Fruit fly (Drosophila melanogaster) whole organism, wandering third instar larva: ENCODE results near the gene CG43931.

Experiments used
- Dfd ChIP-seq: fragments of >200 bp; optimal IDR thresholded peaks from 2 replicates; lab custom pipeline; 2017; ENCODE audit warnings: missing biosample characterization, missing genetic modification characterization
- Dif ChIP-seq: fragments of 200-275, 200-300 bp; sonication (Bioruptor generic); optimal IDR thresholded peaks from 2 replicates; lab custom pipeline; 2018; ENCODE audit warnings: missing biosample characterization, missing genetic modification characterization; ENCODE audit not compliant: partially characterized antibody
- HLH106 ChIP-seq: fragments of 200-800 bp; optimal IDR thresholded peaks from 3 replicates; lab custom pipeline; 2019; ENCODE audit warnings: missing biosample characterization, mild to moderate bottlenecking, missing genetic modification characterization, moderate library complexity
- Hnf4 ChIP-seq: fragments of 200-800 bp; sonication (Bioruptor generic); optimal IDR thresholded peaks from 2 replicates; lab custom pipeline; 2016; ENCODE audit warnings: missing biosample characterization, mild to moderate bottlenecking, missing genetic modification characterization
- Hr83 ChIP-seq: fragments of 200-300 bp; sonication (Bioruptor generic); optimal IDR thresholded peaks from 2 replicates; lab custom pipeline; 2016; ENCODE audit warnings: missing biosample characterization, mild to moderate bottlenecking, missing genetic modification characterization, moderate library complexity; ENCODE audit not compliant: poor library complexity, severe bottlenecking
- br ChIP-seq: fragments of 200-800 bp; sonication (Bioruptor generic); optimal IDR thresholded peaks from 2 replicates; lab custom pipeline; 2016; ENCODE audit warnings: missing biosample characterization, missing genetic modification characterization
- lola ChIP-seq: fragments of >200 bp; optimal IDR thresholded peaks from 2 replicates; lab custom pipeline; 2017; ENCODE audit warnings: missing biosample characterization, missing genetic modification characterization
- tai ChIP-seq: sonication (Bioruptor generic); optimal IDR thresholded peaks from 2 replicates; lab custom pipeline; 2016; ENCODE audit warnings: missing biosample characterization, missing genetic modification characterization
- usp ChIP-seq: fragments of >200 bp; optimal IDR thresholded peaks from 2 replicates; lab custom pipeline; 2017; ENCODE audit warnings: missing biosample characterization, missing genetic modification characterization

The CG43931 gene

DNA sequence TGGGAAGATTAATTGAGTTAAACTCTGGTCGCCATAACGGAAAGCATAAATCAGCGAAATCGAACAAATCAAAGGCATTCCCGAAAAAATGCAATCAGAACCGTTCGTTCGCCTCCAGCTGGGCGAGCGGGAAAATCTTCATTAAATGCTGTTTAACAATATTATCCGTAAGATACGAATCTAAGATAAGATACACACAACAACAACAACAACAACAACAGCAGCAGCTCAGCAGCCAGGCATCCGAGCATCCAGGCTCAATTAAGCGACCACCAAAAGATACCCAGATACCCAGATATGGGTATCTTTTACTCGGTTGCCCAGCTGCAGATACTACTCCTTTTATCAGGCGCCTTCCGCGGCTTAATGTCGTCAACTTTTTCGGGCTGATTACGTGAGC, 48.7 kb downstream of the CG43931 start:
- TF ChIP-seq Hnf4, result no peak
- no peak for TF ChIP-seq tai (GFP tag; lab: Kevin White, UChicago)
- no peak for TF ChIP-seq Dif (GFP tag; lab: Kevin White, UChicago)
- TF ChIP-seq lola, result no peak
- no peak for TF ChIP-seq usp (GFP tag; lab: Kevin White, UChicago)
- TF ChIP-seq HLH106 (tag; lab: Kevin White, UChicago), result no peak
- TF ChIP-seq, all 38 proteins: peak for 0

DNA sequence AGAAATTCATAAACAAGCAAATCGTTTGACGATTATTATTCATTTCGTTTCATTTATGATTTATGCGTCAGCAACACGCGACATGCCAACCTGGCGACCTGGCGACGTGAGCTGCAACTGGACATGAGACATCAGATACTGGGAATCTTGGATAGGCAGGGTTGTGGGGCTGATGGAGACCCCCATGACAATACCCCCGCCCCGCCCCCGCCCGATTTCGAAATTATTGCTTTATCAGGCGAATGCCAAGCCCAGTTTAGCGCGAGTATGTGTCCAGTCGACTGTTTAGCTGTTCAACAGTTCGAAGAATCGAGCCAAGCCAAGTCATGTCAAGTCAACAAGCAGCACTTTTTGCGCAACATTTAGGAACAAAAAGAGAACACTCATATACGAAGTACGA, 49.6 kb downstream of the CG43931 start:
- no peak for TF ChIP-seq br (GFP tag; lab: Kevin White, UChicago)
- TF ChIP-seq Hr83 (GFP tag; lab: Kevin White, UChicago), result no peak
- peak; percentile 72 for TF ChIP-seq Dfd
- TF ChIP-seq, all 38 proteins: peak for 1
